Worm (Caenorhabditis elegans): ENCODE measurements around the gene C50E10.1.

ce11 chrII:12332624-12333023, 30.4 kb upstream of the C50E10.1 start, which contains the start of gene sre-54:
- TF ChIP-seq sem-4 (tag; optimal IDR thresholded peaks at IDR 0.05): no peak
- no peak for TF ChIP-seq ama-1 (optimal IDR thresholded peaks at IDR 0.05)
- TF ChIP-seq snpc-4 (tag; optimal IDR thresholded peaks at IDR 0.05): no peak
- TF ChIP-seq mdl-1 (tag; optimal IDR thresholded peaks at IDR 0.05): no peak
- no peak for TF ChIP-seq lin-11 (tag; optimal IDR thresholded peaks at IDR 0.05)
- TF ChIP-seq egl-27 (tag; optimal IDR thresholded peaks at IDR 0.05): no peak
- TF ChIP-seq blmp-1 (tag; optimal IDR thresholded peaks at IDR 0.05; ENCODE audit: insufficient read depth): no peak
- TF ChIP-seq unc-39 (tag; optimal IDR thresholded peaks at IDR 0.05): no peak
- TF ChIP-seq ztf-4 (tag; optimal IDR thresholded peaks at IDR 0.05): no peak
- no peak for TF ChIP-seq ZK546.5 (tag; optimal IDR thresholded peaks at IDR 0.05)
- no peak for TF ChIP-seq unc-62 (GFP tag; optimal IDR thresholded peaks at IDR 0.05)
- no peak for TF ChIP-seq dmd-4 (tag; optimal IDR thresholded peaks at IDR 0.05)
- TF ChIP-seq ceh-82 (tag; optimal IDR thresholded peaks at IDR 0.05): no peak

Data from whole organism, L2 larva.